Worm (Caenorhabditis elegans): ENCODE results near the gene syd-1.

DNA sequence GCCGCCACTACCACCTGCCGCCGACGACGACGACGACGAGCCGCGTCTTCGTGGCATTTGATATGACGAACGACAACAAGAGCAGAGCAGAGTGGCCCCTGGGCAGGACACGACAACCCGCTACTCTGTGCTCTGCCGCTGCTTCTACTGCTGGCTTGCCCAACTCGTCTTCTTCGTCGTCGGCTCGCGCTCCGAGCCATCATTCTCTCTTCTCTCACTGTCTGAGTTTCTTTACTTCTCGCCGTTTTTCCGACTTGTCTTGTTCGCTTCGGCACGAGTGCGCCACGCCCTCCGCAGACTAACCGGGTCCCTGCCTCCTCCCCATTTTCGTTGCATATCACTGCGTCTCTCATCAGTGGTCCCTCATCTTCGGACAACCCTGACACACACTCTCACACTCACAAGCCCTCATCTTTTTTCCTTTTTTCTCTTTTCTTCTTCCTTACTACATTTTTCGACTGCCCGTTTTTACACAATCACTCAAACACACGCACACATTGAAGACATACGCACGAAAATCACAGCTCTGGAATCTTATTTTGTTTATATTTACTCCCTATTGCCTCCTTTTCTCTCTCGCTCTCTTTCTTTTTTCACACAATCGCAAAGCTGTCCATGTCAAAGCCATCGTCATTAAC is 47.4 kb upstream of the syd-1 start:
- TF ChIP-seq blmp-1 (tag; optimal IDR thresholded peaks at IDR 0.05) = no peak
- TF ChIP-seq ztf-11 (tag; optimal IDR thresholded peaks at IDR 0.05) = no peak

Measured in whole organism, mixed stage, embryonic.